Worm (Caenorhabditis elegans) whole organism, mixed stage, embryonic: Measurements from ENCODE around the gene rom-2.

Source experiments
- M03D4.4 ChIP-seq: sonication (generic microtip); optimal IDR thresholded peaks from 2 replicates; lab custom pipeline; 2017; ENCODE audit warnings: mild to moderate bottlenecking, missing genetic modification characterization, missing compliant biosample characterization
- bed-3 ChIP-seq: fragments of 200-800 bp; sonication (Bioruptor generic); optimal IDR thresholded peaks from 3 replicates; lab custom pipeline; 2018; ENCODE audit warnings: mild to moderate bottlenecking, missing genetic modification characterization, moderate library complexity, missing compliant biosample characterization
- blmp-1 ChIP-seq: fragments of 150-350 bp; optimal IDR thresholded peaks from 2 replicates; lab custom pipeline; 2014; ENCODE audit warnings: missing biosample characterization, missing genetic modification characterization
- ceh-39 ChIP-seq: fragments of 150-350 bp; optimal IDR thresholded peaks from 2 replicates; lab custom pipeline; 2014; ENCODE audit warnings: missing biosample characterization, missing genetic modification characterization
- ceh-43 ChIP-seq: fragments of 200-800 bp; sonication (Bioruptor generic); optimal IDR thresholded peaks from 2 replicates; lab custom pipeline; 2018; ENCODE audit warnings: mild to moderate bottlenecking, missing genetic modification characterization, moderate library complexity, missing compliant biosample characterization
- ceh-83 ChIP-seq: fragments of 200-800 bp; sonication (Bioruptor generic); optimal IDR thresholded peaks from 2 replicates; lab custom pipeline; 2018; ENCODE audit warnings: mild to moderate bottlenecking, missing genetic modification characterization, missing compliant biosample characterization
- ces-1 ChIP-seq: fragments of 150-350 bp; optimal IDR thresholded peaks from 2 replicates; lab custom pipeline; 2014; ENCODE audit warnings: missing biosample characterization, missing genetic modification reagents, missing genetic modification characterization
- cnd-1 ChIP-seq: fragments of 200-800 bp; sonication (Bioruptor generic); optimal IDR thresholded peaks from 2 replicates; lab custom pipeline; 2018; ENCODE audit warnings: mild to moderate bottlenecking, missing genetic modification characterization, missing compliant biosample characterization
- drap-1 ChIP-seq: fragments of 200-800 bp; sonication (Bioruptor generic); optimal IDR thresholded peaks from 3 replicates; lab custom pipeline; 2018; ENCODE audit warnings: mild to moderate bottlenecking, missing genetic modification characterization, missing compliant biosample characterization
- elt-1 ChIP-seq: sonication (generic microtip); optimal IDR thresholded peaks from 2 replicates; lab custom pipeline; 2017; ENCODE audit warnings: missing genetic modification characterization, mild to moderate bottlenecking, missing compliant biosample characterization, antibody characterized with exemption, moderate library complexity, borderline replicate concordance; ENCODE audit not compliant: insufficient read depth
- elt-3 ChIP-seq: fragments of 150-350 bp; optimal IDR thresholded peaks from 2 replicates; lab custom pipeline; 2014; ENCODE audit warnings: missing biosample characterization, missing genetic modification characterization
- ham-2 ChIP-seq: fragments of 200-800 bp; sonication (Bioruptor generic); optimal IDR thresholded peaks from 2 replicates; lab custom pipeline; 2018; ENCODE audit warnings: mild to moderate bottlenecking, missing genetic modification characterization, missing compliant biosample characterization
- hlh-1 ChIP-seq: fragments of 150-350 bp; optimal IDR thresholded peaks from 2 replicates; lab custom pipeline; 2014; ENCODE audit warnings: missing biosample characterization, missing genetic modification reagents, missing genetic modification characterization
- lin-13 ChIP-seq: fragments of 150-350 bp; optimal IDR thresholded peaks from 2 replicates; lab custom pipeline; 2014; ENCODE audit warnings: missing biosample characterization, missing genetic modification characterization
- lin-32 ChIP-seq: fragments of 200-800 bp; sonication (Bioruptor generic); optimal IDR thresholded peaks from 2 replicates; lab custom pipeline; 2018; ENCODE audit warnings: mild to moderate bottlenecking, missing genetic modification characterization, missing compliant biosample characterization
- lsy-2 ChIP-seq: fragments of 150-350 bp; optimal IDR thresholded peaks from 2 replicates; lab custom pipeline; 2014; ENCODE audit warnings: missing biosample characterization, missing genetic modification characterization
- mab-5 ChIP-seq: fragments of 150-350 bp; optimal IDR thresholded peaks from 2 replicates; lab custom pipeline; 2014; ENCODE audit warnings: missing biosample characterization, missing genetic modification characterization
- mep-1 ChIP-seq: fragments of 150-350 bp; optimal IDR thresholded peaks from 2 replicates; lab custom pipeline; 2017; ENCODE audit warnings: missing biosample characterization, missing genetic modification reagents, missing genetic modification characterization, inconsistent platforms
- mls-2 ChIP-seq: sonication (generic microtip); optimal IDR thresholded peaks from 2 replicates; lab custom pipeline; 2016; ENCODE audit warnings: mild to moderate bottlenecking, missing genetic modification characterization, moderate library complexity, missing compliant biosample characterization
- nhr-12 ChIP-seq: fragments of 150-350 bp; optimal IDR thresholded peaks from 2 replicates; lab custom pipeline; 2014; ENCODE audit warnings: missing biosample characterization, missing genetic modification characterization
- nhr-2 ChIP-seq: fragments of 150-350 bp; optimal IDR thresholded peaks from 2 replicates; lab custom pipeline; 2014; ENCODE audit warnings: missing biosample characterization, missing genetic modification characterization
- nhr-237 ChIP-seq: fragments of 150-350 bp; optimal IDR thresholded peaks from 2 replicates; lab custom pipeline; 2014; ENCODE audit warnings: missing biosample characterization, missing genetic modification characterization
- nhr-28 ChIP-seq: fragments of 150-350 bp; optimal IDR thresholded peaks from 2 replicates; lab custom pipeline; 2014; ENCODE audit warnings: missing biosample characterization, missing genetic modification characterization
- nhr-76 ChIP-seq: sonication (generic microtip); optimal IDR thresholded peaks from 2 replicates; lab custom pipeline; 2017; ENCODE audit warnings: missing biosample characterization, missing genetic modification characterization
- pha-4 ChIP-seq: fragments of 150-350 bp; optimal IDR thresholded peaks from 2 replicates; lab custom pipeline; 2018; ENCODE audit warnings: missing biosample characterization, missing genetic modification reagents, missing genetic modification characterization
- sem-2 ChIP-seq: fragments of 200-800 bp; sonication (Bioruptor generic); optimal IDR thresholded peaks from 2 replicates; lab custom pipeline; 2018; ENCODE audit warnings: mild to moderate bottlenecking, missing genetic modification characterization, missing compliant biosample characterization
- snpc-4 ChIP-seq: fragments of 150-350 bp; optimal IDR thresholded peaks from 2 replicates; lab custom pipeline; 2014; ENCODE audit warnings: missing biosample characterization, missing genetic modification characterization
- sptf-1 ChIP-seq: sonication (generic microtip); optimal IDR thresholded peaks from 2 replicates; lab custom pipeline; 2017; ENCODE audit warnings: mild to moderate bottlenecking, missing genetic modification characterization, moderate library complexity, missing compliant biosample characterization
- tbx-8 ChIP-seq: fragments of 200-800 bp; sonication (Bioruptor generic); optimal IDR thresholded peaks from 2 replicates; lab custom pipeline; 2018; ENCODE audit warnings: mild to moderate bottlenecking, missing genetic modification characterization, moderate library complexity, missing compliant biosample characterization
- unc-120 ChIP-seq: sonication (generic microtip); optimal IDR thresholded peaks from 2 replicates; lab custom pipeline; 2017; ENCODE audit warnings: missing genetic modification characterization, missing compliant biosample characterization; ENCODE audit not compliant: poor library complexity, severe bottlenecking
- unc-39 ChIP-seq: fragments of 150-350 bp; optimal IDR thresholded peaks from 2 replicates; lab custom pipeline; 2014; ENCODE audit warnings: missing biosample characterization, missing genetic modification characterization
- unc-62 ChIP-seq: fragments of 150-350 bp; optimal IDR thresholded peaks from 2 replicates; lab custom pipeline; 2014; ENCODE audit warnings: missing biosample characterization, missing genetic modification reagents, missing genetic modification characterization
- zip-8 ChIP-seq: fragments of 150-350 bp; optimal IDR thresholded peaks from 2 replicates; lab custom pipeline; 2014; ENCODE audit warnings: missing biosample characterization, missing genetic modification characterization
- ztf-11 ChIP-seq: fragments of 150-350 bp; optimal IDR thresholded peaks from 2 replicates; lab custom pipeline; 2014; ENCODE audit warnings: missing biosample characterization, missing genetic modification characterization

Gene rom-2

DNA sequence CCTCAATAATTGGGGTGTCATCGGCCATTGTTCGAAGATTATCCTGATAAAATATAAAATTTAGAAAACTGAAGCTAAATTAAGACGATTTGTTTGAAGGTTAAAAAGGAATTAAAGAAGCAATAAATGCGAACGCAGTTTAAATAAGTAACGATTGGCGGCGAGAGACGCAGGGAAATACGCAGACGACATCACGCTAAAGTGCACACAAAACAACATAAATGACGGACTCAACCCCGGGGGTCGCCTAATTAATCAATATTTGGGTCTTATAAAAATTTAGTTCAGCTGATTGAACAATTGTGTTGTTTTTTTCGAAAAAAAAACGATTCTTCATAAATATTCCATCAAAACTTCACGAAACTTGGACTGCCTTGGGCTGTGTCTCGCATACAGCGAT is 21.0 kb upstream of the rom-2 start, which contains the start of gene hcp-3:
Gene hcp-3, minus strand, starts transcription at position 45 of the 400 bp plus-strand sequence.
- no peak for TF ChIP-seq mab-5 (tag; lab: Kevin White, UChicago)
- peak; percentile 7 for TF ChIP-seq M03D4.4 (tag; lab: Kevin White, UChicago)
- no peak for TF ChIP-seq nhr-76 (tag; lab: Kevin White, UChicago)
- TF ChIP-seq nhr-28 (tag; lab: Kevin White, UChicago) = no peak
- TF ChIP-seq lin-13 (tag; lab: Kevin White, UChicago) = peak; percentile 44
- TF ChIP-seq ceh-83 (GFP tag; lab: Kevin White, UChicago) = no peak
- peak; percentile 45 for TF ChIP-seq lsy-2 (tag; lab: Kevin White, UChicago)
- no peak for TF ChIP-seq snpc-4 (tag; lab: Kevin White, UChicago)
- no peak for TF ChIP-seq bed-3 (GFP tag; lab: Kevin White, UChicago)
- TF ChIP-seq blmp-1 (tag; lab: Kevin White, UChicago) = no peak
- TF ChIP-seq lin-32 = no peak
- peak; percentile 68 for TF ChIP-seq ces-1 (GFP tag; lab: Kevin White, UChicago)
- no peak for TF ChIP-seq drap-1
- no peak for TF ChIP-seq cnd-1 (tag; lab: Kevin White, UChicago)
- peak; percentile 44 for TF ChIP-seq mls-2
- peak; percentile 49 for TF ChIP-seq mep-1 (tag; lab: Kevin White, UChicago)
- no peak for TF ChIP-seq elt-3 (tag; lab: Kevin White, UChicago)
- TF ChIP-seq zip-8 (tag; lab: Kevin White, UChicago) = no peak
- TF ChIP-seq sem-2 = no peak
- no peak for TF ChIP-seq nhr-237
- no peak for TF ChIP-seq nhr-2
- TF ChIP-seq unc-120 (tag; lab: Kevin White, UChicago) = no peak
- TF ChIP-seq hlh-1 (tag; lab: Kevin White, UChicago) = no peak
- TF ChIP-seq sptf-1 = no peak
- TF ChIP-seq tbx-8 = no peak
- TF ChIP-seq elt-1 (tag; lab: Kevin White, UChicago) = no peak
- no peak for TF ChIP-seq ceh-43
- no peak for TF ChIP-seq ceh-39 (tag; lab: Kevin White, UChicago)
- no peak for TF ChIP-seq ham-2
- TF ChIP-seq pha-4 (tag; lab: Kevin White, UChicago) = no peak

DNA sequence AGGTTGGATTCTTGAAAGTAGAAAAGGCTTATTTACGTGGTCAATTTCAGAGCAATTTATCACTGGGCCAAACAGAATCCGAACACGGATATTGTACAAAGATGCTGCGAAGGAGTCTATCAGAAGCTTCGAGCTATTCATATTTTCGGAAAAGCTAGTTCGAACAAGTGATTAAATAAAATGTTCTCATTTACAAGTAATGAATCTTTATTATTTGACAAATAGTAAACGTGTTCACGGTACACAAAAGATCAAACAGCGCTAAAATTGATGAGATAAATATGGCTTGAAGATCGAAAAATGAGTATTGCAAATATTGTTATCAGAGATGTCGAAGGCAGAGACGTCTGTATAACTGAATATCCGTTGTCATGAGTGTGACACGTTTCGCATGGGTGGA is 19.7 kb upstream of the rom-2 start:
- TF ChIP-seq lin-32 = no peak
- no peak for TF ChIP-seq pha-4 (tag; lab: Kevin White, UChicago)
- no peak for TF ChIP-seq unc-39
- TF ChIP-seq ham-2 = no peak
- no peak for TF ChIP-seq ces-1 (GFP tag; lab: Kevin White, UChicago)
- no peak for TF ChIP-seq unc-120 (tag; lab: Kevin White, UChicago)
- TF ChIP-seq cnd-1 (tag; lab: Kevin White, UChicago) = no peak

DNA sequence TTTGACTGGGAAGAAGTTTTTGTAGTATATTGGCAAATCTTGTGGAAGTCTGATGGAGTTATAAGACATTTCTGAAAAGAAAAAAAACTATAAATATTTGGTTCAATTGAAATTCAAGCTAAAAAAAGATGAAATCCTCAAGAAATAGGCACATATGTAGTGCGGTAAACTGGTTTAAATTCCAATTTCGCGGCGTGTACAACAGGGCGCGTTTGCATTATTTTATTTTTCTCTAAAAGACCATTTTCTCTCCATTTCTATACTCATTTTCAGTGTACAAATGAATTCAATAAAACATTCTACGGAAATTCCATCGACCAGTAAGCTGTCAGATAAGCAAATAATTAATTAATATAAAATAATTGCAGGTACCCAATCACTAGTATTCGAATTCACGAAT is 18.7 kb upstream of the rom-2 start, which contains the start of the genes pri-1 and F58A4.6:
Gene pri-1, minus strand, starts transcription at position 71 of the 400 bp plus-strand sequence.
Gene F58A4.6, plus strand, starts transcription at position 272 of the 400 bp plus-strand sequence.
- no peak for TF ChIP-seq lin-13 (tag; lab: Kevin White, UChicago)
- peak; percentile 38 for TF ChIP-seq lsy-2 (tag; lab: Kevin White, UChicago)
- peak; percentile 11 for TF ChIP-seq nhr-237

DNA sequence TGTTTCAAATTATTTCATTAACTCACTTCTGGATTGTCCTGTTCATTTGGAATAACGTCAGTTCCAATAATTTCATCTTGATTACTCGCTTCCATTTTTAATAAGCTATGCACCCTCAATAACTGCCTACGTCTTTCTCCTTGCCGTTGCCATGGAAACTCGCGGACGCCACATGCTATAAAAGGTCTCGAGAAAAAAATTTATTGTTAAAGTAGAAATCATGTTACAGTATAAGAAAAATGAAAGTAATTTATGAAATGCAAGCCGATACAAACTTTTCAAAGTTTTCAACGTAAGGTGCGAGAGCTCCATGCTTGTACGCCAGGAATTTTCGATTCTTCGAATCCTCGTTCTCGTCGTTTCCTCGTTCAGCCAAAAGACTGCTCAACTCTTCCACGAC is 16.6 kb upstream of the rom-2 start, which contains the start of gene bbs-4:
Gene bbs-4, minus strand, starts transcription at position 101 of the 400 bp plus-strand sequence.
- TF ChIP-seq ztf-11 (tag; lab: Kevin White, UChicago) = no peak
- TF ChIP-seq elt-3 (tag; lab: Kevin White, UChicago) = no peak
- TF ChIP-seq mab-5 (tag; lab: Kevin White, UChicago) = no peak
- no peak for TF ChIP-seq mep-1 (tag; lab: Kevin White, UChicago)
- TF ChIP-seq M03D4.4 (tag; lab: Kevin White, UChicago) = no peak
- TF ChIP-seq ham-2 = no peak
- no peak for TF ChIP-seq ceh-39 (tag; lab: Kevin White, UChicago)
- TF ChIP-seq nhr-28 (tag; lab: Kevin White, UChicago) = no peak
- TF ChIP-seq nhr-76 (tag; lab: Kevin White, UChicago) = no peak
- no peak for TF ChIP-seq drap-1
- TF ChIP-seq snpc-4 (tag; lab: Kevin White, UChicago) = no peak
- TF ChIP-seq ceh-83 (GFP tag; lab: Kevin White, UChicago) = no peak
- no peak for TF ChIP-seq nhr-2
- no peak for TF ChIP-seq zip-8 (tag; lab: Kevin White, UChicago)
- TF ChIP-seq sem-2 = no peak
- no peak for TF ChIP-seq nhr-12 (tag; lab: Kevin White, UChicago)
- no peak for TF ChIP-seq unc-62 (GFP tag; lab: Kevin White, UChicago)
- TF ChIP-seq, all 35 proteins: peak for 0
